Fruit fly (Drosophila melanogaster): Measurements from ENCODE around the gene Vps45.
A peak's percentile ranks its signal among the peaks of the same experiment; 100 is the strongest.

Gene Vps45

DNA sequence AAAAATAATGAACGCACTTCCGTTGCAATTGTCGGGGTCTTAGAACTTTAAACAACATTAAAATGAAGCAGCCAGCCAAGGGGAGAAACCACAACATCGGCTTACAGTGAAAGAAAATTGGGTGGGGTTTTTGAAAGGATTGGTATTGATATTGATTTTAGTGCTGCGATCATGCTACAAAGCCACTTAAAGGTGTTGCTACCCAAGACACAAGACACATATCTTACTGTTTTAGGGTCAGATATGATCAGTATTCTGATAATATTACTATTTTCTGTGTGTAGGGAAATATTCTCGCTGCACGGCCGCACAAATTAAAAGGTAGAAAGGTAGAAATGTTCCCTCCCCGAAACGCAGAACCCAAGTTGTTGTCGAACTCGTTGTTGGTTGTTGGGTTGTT, 41.4 kb downstream of the Vps45 start (continued):
- TF ChIP-seq CG1603 (tag; optimal IDR thresholded peaks at IDR 0.05) = peak; percentile 77
- TF ChIP-seq Lhr (GFP tag; optimal IDR thresholded peaks at IDR 0.05) = no peak
- TF ChIP-seq sna (GFP tag; IDR thresholded peaks at IDR 0.05; ENCODE audit: partially characterized antibody) = no peak
- TF ChIP-seq Taf1 (GFP tag; IDR thresholded peaks at IDR 0.05) = no peak
- peak; percentile 8 for TF ChIP-seq CG13424 (tag; optimal IDR thresholded peaks at IDR 0.05)
- TF ChIP-seq CG12942 (GFP tag; optimal IDR thresholded peaks at IDR 0.05) = no peak
- TF ChIP-seq tup (GFP tag; optimal IDR thresholded peaks at IDR 0.05) = peak; percentile 8
- TF ChIP-seq Oli (tag; optimal IDR thresholded peaks at IDR 0.05) = peak; percentile 4
- TF ChIP-seq MBD-R2 (GFP tag; IDR thresholded peaks at IDR 0.05) = no peak
- no peak for TF ChIP-seq danr (GFP tag; IDR thresholded peaks at IDR 0.05)
- TF ChIP-seq CG2116 (GFP tag; optimal IDR thresholded peaks at IDR 0.05) = no peak
- no peak for TF ChIP-seq luna (GFP tag; optimal IDR thresholded peaks at IDR 0.05)
- TF ChIP-seq E2f1 (GFP tag; IDR thresholded peaks at IDR 0.05) = 0 out of 2 replicates have a peak, but pooled peaks have one; percentile 14
- peak; percentile 16 for TF ChIP-seq Hr3 (GFP tag; optimal IDR thresholded peaks at IDR 0.05)
- peak; percentile 11 to 29 for TF ChIP-seq dpn (GFP tag; optimal IDR thresholded peaks at IDR 0.05)
- peak; percentile 61 for TF ChIP-seq CG10959 (GFP tag; IDR thresholded peaks at IDR 0.05)
- no peak for TF ChIP-seq Rfx (GFP tag; IDR thresholded peaks at IDR 0.05)
- peak; percentile 29 for TF ChIP-seq CG18764 (GFP tag; optimal IDR thresholded peaks at IDR 0.05)
- TF ChIP-seq Abd-B (GFP tag; optimal IDR thresholded peaks at IDR 0.05) = peak; percentile 23
- peak; percentile 49 for TF ChIP-seq CG30431 (GFP tag; optimal IDR thresholded peaks at IDR 0.05)
- TF ChIP-seq Meics (GFP tag; optimal IDR thresholded peaks at IDR 0.05) = no peak
- peak; percentile 38; the same call in 1 of the 2 replicates for TF ChIP-seq CG8765 (GFP tag; IDR thresholded peaks at IDR 0.05)
- TF ChIP-seq repo (GFP tag; optimal IDR thresholded peaks at IDR 0.05) = no peak
- no peak for TF ChIP-seq hkb (optimal IDR thresholded peaks at IDR 0.05)
- TF ChIP-seq hkb (GFP tag; IDR thresholded peaks at IDR 0.05) = 0 out of 2 replicates have a peak, but pooled peaks have one; percentile 13
- no peak for TF ChIP-seq BtbVII (GFP tag; optimal IDR thresholded peaks at IDR 0.05)
- no peak for TF ChIP-seq D19B (GFP tag; optimal IDR thresholded peaks at IDR 0.05)
- peak; percentile 34 for TF ChIP-seq lilli (GFP tag; optimal IDR thresholded peaks at IDR 0.05)
- peak; percentile 67 for TF ChIP-seq CG4424 (GFP tag; optimal IDR thresholded peaks at IDR 0.05)
- TF ChIP-seq Mrtf (GFP tag; IDR thresholded peaks at IDR 0.05) = no peak
- TF ChIP-seq Doc2 (GFP tag; IDR thresholded peaks at IDR 0.05) = no peak
- TF ChIP-seq CG7928 (GFP tag; optimal IDR thresholded peaks at IDR 0.05) = no peak
- no peak for TF ChIP-seq wdn (GFP tag; IDR thresholded peaks at IDR 0.05)
- no peak for TF ChIP-seq lov (optimal IDR thresholded peaks at IDR 0.05)
- peak; percentile 77; the same call in 2 of the 3 replicates for TF ChIP-seq lov (GFP tag; IDR thresholded peaks at IDR 0.05)
- TF ChIP-seq chn (GFP tag; optimal IDR thresholded peaks at IDR 0.05) = peak; percentile 56
- TF ChIP-seq Adf1 (GFP tag; IDR thresholded peaks at IDR 0.05) = no peak
- TF ChIP-seq CG17912 (GFP tag; optimal IDR thresholded peaks at IDR 0.05) = no peak
- peak; percentile 13 for TF ChIP-seq Neu2 (GFP tag; optimal IDR thresholded peaks at IDR 0.05; ENCODE audit: borderline replicate concordance)
- TF ChIP-seq CG15601 (tag; optimal IDR thresholded peaks at IDR 0.05) = peak; percentile 24
- no peak for TF ChIP-seq yki (optimal IDR thresholded peaks at IDR 0.05)
- TF ChIP-seq cad (GFP tag; optimal IDR thresholded peaks at IDR 0.05) = no peak
- no peak for TF ChIP-seq CG2889 (GFP tag; IDR thresholded peaks at IDR 0.05)
- peak; percentile 42 for TF ChIP-seq CG8359 (GFP tag; optimal IDR thresholded peaks at IDR 0.05; ENCODE audit: borderline replicate concordance)
- no peak for TF ChIP-seq CG10543 (GFP tag; optimal IDR thresholded peaks at IDR 0.05)
- peak; percentile 12 for TF ChIP-seq Six4 (GFP tag; optimal IDR thresholded peaks at IDR 0.05)
- TF ChIP-seq CG9727 (GFP tag; optimal IDR thresholded peaks at IDR 0.05) = peak; percentile 74
- TF ChIP-seq CG33213 (GFP tag; optimal IDR thresholded peaks at IDR 0.05) = peak; percentile 25
- TF ChIP-seq Kr (GFP tag; optimal IDR thresholded peaks at IDR 0.05) = no peak
- no peak for TF ChIP-seq CkIIα-i1 (GFP tag; IDR thresholded peaks at IDR 0.05)
- TF ChIP-seq Poxn (GFP tag; IDR thresholded peaks at IDR 0.05) = no peak
- peak; percentile 68; the same call in 1 of the 3 replicates for TF ChIP-seq zfh1 (GFP tag; IDR thresholded peaks at IDR 0.05)
- TF ChIP-seq MTF-1 (GFP tag; optimal IDR thresholded peaks at IDR 0.05; ENCODE audit: borderline replicate concordance) = peak; percentile 13

Data from whole organism, embryonic.